Fruit fly (Drosophila melanogaster): ENCODE measurements around the gene RhoL.
A peak's percentile ranks its signal among the peaks of the same experiment; 100 is the strongest.

Gene RhoL

DNA sequence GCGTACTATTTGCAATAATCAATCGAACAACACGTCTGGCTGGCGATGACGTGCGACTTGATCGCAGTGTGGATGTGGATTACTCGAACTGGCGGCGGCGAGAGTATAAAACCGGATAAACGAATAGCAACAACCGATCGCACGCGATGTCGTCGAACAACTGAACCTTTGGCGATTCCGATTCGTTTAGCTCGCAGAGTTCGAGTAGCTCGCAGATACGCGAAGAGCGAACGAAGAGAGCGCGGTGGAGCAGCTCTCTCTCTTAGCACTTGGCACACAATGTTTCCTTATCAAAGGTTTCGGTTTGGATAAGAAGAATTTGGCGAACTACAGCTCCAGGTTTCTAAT is at the start of gene RhoL:
Gene RhoL, minus strand, starts transcription at position 166 of the 348 bp plus-strand sequence.
- peak; percentile 68 for TF ChIP-seq CG17801 (GFP tag; optimal IDR thresholded peaks at IDR 0.05; ENCODE audit: partially characterized antibody)

DNA sequence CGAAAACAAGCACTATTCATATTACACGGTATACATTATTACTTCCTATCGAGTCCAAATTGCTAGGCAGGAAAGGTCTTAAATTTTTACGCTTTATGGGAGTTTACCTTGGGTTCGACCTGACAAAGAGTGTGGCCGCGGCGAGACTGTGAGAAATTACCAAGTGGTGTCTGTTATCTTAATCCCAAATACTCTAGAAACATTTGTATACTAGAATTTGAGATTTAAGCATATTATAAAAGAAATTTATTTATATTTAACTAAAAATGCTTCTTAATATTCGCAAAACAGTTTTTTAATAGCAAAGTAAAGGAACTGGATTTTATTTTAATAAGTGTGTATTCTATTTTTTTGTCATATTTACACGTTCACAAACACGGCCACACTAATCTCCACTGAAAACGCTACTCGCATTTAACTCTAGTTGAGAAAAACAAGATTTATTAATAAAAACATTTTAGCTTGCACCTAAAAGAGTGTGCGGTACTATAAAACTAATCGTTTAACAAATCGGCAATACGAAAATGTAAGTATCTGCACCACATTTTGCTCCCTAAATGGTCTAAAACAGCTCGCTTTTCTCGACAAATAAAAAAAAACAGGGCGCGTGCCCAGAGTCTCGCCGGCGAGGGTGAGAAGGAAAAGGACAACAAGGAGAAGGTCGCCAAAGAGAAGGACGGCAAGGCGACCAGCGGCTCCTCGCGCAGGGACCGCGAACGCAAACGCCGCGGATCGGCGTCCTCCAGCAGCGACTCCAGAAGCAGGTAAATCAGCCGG is 49.5 kb upstream of the RhoL start, which contains the start of the genes mura and RnpS1:
Gene mura, minus strand, starts transcription at position 148 of the 777 bp plus-strand sequence.
Gene RnpS1, plus strand, starts transcription at position 376 of the 777 bp plus-strand sequence.
- TF ChIP-seq CG17801 (GFP tag; optimal IDR thresholded peaks at IDR 0.05; ENCODE audit: partially characterized antibody), result no peak

DNA sequence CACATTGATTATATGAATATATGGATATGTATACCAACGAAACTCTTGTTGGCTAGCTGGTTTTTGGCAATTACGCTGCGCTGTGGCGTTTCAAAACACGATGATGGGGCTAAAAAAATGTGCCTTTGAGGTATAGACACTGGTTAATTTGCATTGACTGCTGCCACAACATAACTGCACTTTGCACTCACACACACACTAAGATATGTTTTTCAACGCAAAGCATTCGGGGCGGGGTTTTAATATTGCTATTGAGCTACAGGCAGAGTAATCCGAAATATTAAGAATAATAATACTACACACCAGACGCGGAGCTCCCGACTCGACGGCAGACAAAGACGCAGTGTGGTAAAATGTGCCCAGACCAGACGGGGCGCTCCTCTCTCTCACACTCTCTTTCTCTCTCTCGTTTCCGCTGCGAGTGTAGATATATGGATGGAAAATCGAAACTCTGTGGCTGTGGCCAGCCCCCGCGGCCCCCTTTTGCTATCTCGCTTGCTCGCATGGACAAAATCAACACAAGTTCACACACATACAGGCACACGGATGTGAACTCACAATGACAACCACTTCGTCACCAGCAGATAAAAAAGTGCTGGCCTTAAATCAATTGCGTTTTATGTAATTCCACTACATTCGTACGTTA is 48.8 kb upstream of the RhoL start:
- TF ChIP-seq CG17801 (GFP tag; optimal IDR thresholded peaks at IDR 0.05; ENCODE audit: partially characterized antibody), result peak; percentile 43

DNA sequence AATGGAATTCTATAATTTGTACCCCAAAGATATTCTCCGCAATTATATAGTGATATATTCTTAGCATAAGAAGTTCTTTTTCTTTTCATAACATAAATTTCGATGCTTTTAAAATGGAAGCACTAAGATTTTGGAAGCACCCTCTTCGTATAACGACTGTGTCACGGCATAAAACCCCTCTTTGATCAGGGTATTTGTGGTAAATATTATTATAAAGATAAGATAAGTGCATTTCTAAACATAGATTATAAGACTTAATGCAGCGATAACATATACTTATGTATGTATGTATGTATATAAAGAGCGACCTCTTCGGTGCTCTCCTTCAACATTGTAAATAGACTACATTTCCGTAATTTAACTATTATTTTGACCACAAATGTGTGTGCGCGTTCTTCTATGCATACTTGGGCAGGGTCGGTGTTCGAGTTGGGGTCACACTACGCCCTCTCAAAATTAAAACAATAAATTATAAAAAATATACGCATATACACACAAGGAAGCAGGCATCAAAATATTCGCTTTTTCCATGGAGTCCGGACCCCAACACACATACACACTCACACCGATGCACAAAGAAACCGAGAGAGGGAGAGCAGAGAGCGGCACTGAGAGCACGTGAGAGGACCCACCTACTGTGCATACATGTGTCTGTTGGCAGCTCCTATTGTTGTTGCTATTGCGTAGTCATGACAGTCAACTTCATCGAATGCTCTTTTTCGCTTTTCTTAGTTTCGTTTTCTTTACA is 48.1 kb upstream of the RhoL start:
- no peak for TF ChIP-seq CG17801 (GFP tag; optimal IDR thresholded peaks at IDR 0.05; ENCODE audit: partially characterized antibody)

DNA sequence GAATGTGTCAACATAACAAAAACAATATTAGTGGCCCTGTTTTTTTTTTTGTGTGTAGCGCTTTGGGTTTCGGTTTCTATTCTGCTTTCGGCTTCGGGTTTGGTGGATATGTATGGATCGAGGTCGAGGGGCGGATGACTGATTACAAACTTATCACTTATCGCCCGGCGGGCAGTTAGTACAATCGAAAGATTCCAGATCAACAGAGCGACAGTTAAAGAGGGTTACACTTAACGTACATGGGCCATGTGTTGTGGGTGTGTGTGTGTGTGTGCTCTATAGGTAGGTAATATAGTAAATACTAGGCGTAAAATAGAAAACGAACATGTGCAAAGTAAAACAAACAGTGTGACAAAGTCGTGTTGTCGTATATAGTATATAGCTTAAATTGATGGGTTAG is 46.4 kb upstream of the RhoL start:
- TF ChIP-seq CG17801 (GFP tag; optimal IDR thresholded peaks at IDR 0.05; ENCODE audit: partially characterized antibody), result no peak

DNA sequence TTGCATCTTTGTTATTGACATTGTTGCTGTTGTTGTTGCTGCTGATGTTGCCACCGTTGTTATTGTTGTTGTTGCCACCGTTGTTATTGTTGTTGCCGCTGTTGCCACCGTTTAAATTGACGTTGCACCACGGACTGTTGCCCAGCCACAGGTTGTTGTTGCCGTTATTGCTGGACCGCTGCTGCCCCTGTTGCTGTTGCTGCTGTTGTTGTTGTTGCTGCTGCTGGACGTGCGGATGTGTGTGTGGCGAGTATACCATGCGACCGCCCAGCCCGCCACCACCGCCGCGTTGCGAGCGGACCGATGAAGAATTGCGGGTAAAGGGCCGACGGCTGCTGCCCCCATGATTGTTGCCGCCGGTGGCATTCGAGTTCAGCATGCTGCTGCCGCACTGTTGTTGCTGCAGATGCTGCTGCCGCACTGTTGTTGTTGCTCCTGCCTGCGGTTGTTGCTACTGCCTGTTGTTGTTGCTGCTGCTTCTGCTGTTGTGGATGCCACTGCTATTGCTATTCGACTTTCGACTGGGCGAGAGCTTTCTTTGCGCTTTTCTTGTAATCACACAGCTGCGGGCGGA is 44.5 kb upstream of the RhoL start:
- no peak for TF ChIP-seq CG17801 (GFP tag; optimal IDR thresholded peaks at IDR 0.05; ENCODE audit: partially characterized antibody)

DNA sequence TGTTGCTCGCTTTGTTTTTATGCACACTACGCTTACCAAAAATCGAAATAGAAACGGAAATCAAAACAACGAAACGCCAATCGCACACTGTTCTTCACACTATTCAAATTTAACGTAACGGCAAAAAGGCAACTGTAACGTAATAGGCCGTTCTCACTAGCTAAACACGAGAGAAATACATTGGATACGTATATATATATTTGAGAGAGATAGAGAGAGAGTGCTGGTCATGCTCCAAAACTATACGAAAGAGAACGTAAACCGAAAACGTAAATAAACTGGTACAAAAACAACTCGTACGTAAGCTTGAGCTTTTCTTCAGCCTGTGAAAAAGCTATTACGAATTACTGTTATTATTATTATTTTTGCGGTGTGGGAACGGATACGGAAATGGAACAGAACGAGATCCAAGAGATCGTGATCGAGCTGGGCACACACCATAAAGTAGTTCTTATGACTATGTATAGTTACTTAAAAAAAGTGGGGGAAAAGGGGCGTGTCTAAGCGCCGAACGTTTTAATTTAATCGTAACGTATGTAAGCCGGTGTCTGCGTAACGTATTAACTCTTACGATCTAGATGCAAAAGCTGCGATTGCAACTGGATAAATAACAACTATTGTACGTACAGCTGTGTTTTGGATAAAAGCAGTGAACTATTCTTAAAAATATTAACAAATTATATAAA is 41.3 kb upstream of the RhoL start:
- TF ChIP-seq CG17801 (GFP tag; optimal IDR thresholded peaks at IDR 0.05; ENCODE audit: partially characterized antibody), result no peak

DNA sequence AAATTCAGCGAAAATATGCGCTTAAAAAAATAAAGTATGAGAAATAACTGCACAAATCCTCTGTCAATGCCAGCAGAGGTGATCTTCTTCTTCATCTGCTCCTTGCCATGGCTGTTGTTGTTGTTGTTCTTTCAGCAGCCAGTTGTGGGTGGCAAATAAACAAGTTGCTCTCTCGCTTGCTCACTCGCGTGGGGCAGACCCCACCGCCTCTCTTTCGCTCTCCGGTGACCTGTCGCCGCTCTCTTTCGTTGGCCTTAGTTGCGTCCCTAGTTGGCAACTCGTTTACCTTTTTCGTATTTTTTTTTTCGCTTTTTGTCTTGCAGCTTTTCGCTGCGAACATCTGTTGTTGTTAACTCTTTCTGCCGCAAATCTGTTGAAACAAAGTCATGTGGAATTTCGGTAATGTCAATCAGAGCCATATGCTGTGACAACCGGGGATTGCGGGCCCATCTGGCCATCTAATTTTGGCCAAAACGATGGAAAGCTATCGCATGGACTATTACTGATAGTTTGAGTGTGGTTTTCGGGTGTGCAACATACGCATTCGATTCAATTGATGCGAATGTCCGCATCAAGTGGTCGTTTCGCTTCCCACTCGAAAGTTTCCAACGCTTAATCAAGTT is 32.3 kb upstream of the RhoL start:
- TF ChIP-seq CG17801 (GFP tag; optimal IDR thresholded peaks at IDR 0.05; ENCODE audit: partially characterized antibody), result no peak

DNA sequence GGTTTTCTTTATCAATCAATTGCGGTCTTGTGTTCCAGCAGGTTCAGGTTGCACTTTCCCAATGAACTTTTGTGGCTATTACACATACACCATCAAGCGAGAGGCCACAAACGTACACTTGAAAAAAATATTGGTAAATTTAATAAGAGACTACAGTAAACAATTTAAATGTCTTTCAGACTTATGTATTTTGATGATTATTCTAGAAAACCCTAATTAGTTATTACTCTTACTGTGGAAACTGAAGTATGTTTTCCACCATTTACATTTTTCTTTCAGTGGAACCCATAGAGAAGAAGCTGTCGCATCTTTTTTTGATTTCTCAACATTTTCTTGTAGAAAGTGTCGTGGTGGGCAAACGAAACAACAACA is 31.7 kb upstream of the RhoL start:
- peak; percentile 72 for TF ChIP-seq CG17801 (GFP tag; optimal IDR thresholded peaks at IDR 0.05; ENCODE audit: partially characterized antibody)

DNA sequence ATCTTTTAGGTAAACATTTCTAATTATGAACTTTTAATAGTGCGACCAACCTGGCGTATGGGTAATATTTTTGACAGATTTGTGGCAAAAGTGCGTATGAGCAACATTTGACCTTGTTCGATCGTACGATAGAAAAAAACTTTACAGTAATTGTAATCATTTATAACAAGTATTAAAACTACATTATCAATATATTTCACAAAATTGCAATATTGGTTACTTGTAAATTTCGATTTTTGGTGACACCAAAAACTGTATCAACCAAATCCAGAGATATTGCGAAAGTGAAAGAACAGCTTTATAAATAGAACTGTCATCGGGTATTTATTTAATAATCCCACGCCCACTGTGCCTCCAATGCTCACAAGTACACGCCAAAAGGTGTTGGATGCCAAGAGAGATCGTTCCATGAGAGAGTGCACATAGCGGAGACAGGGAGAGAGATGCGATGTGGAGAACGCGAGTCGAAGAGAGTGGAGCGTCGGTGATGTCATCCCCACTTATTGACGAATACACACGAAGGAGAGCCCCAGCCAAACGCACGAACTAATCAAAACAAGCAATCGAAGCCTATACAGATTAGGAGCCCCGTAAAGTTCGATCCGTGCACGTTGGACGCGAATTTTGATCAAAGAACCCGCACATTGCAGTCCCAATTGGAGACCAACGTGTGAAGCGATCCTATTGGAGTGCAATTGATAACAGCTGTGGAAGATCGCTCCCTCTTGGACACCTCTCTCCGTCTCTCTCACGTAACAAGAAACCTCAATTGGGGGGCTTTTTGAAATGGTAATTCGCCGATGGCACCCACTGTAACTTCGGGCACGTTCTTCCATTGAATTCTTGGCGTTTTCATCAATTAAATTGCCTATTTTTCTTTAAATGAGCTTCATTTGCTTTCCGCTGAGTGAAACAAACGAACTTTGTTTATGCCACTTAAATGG is 31.1 kb upstream of the RhoL start:
- TF ChIP-seq CG17801 (GFP tag; optimal IDR thresholded peaks at IDR 0.05; ENCODE audit: partially characterized antibody), result peak; percentile 77

DNA sequence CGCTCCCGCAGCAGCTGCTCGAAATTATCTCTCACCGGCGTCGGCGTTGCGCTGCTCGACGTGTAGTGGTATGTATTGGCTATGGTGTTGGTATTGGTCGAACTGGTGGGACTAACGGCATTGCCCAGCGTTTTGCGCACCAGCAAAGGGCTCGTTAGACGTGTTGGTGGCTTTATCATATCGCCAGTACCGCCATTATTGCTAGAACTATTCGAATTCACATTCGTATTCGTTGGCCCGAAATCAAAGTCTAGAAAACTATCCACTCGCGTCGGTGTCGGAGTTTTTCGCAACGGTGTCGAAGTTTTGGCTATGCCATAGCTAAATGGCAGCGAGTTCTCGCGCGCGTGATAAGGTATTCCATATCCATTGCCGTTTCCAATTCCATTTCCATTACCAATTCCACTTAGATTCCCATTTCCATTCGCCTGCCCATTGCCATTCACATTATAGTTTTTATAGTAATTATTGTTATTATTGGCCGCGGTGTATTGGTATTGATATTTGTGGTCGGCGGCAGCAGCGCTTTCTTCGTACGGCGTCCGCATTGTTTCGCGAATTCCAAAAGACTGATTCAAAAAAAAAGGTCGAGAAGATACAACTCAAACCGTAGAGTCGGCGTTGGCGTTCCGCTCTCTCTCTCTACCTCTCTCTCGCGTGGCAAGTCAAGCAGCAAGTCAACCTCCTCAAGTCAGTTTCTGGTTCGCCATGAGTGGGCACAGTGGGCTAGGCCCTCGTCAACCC is 30.2 kb upstream of the RhoL start, which contains the start of gene by:
Gene by, minus strand, starts transcription at position 575 of the 744 bp plus-strand sequence.
- no peak for TF ChIP-seq CG17801 (GFP tag; optimal IDR thresholded peaks at IDR 0.05; ENCODE audit: partially characterized antibody)

DNA sequence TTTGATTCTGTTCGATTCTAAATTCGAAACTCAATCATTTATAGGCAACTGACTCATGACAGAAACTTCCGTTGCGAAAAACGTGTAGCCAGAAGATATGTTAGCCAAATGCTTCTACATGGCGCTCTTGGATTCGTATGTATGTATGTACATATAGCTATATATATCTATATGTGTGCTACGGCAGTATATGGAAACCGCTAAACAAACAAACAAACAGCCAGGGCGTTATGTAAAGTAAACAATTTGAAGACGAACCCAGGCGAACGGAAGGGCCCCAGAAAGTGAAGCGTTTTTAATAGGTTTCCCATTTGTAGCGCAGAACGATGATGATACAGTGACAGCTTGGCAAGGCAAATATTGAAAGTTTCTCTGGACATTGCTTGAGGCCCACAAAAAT is 27.5 kb upstream of the RhoL start:
- no peak for TF ChIP-seq CG17801 (GFP tag; optimal IDR thresholded peaks at IDR 0.05; ENCODE audit: partially characterized antibody)
